Fruit fly (Drosophila melanogaster) whole organism, embryonic: ENCODE results near the gene CG43401.

ENCODE experiments used
- Blimp-1 ChIP-seq: fragments of 200-800 bp; sonication (Bioruptor generic); optimal IDR thresholded peaks from 3 replicates; lab custom pipeline; 2018; ENCODE audit warnings: missing biosample characterization, missing genetic modification characterization, mild to moderate bottlenecking, moderate library complexity, missing genetic modification reagents
- CG10321 ChIP-seq: fragments of 200-800 bp; sonication (Bioruptor generic); IDR thresholded peaks from 2 replicates; pipeline ENCODE4 v1.3.6; 2022; ENCODE audit warnings: missing biosample characterization, missing genetic modification characterization
- CG11723 ChIP-seq: fragments of 200-800 bp; sonication (Bioruptor generic); optimal IDR thresholded peaks from 2 replicates; lab custom pipeline; 2017; ENCODE audit warnings: missing biosample characterization, mild to moderate bottlenecking, missing genetic modification characterization
- CG12391 ChIP-seq: fragments of 200-800 bp; sonication (Bioruptor generic); optimal IDR thresholded peaks from 3 replicates; lab custom pipeline; 2018; ENCODE audit warnings: missing biosample characterization, mild to moderate bottlenecking, missing genetic modification characterization, moderate library complexity
- CG13424 ChIP-seq: fragments of 200-800 bp; sonication (Bioruptor generic); optimal IDR thresholded peaks from 2 replicates; lab custom pipeline; 2019; ENCODE audit warnings: missing biosample characterization, mild to moderate bottlenecking, missing genetic modification characterization, moderate library complexity
- CG15011 ChIP-seq: fragments of 200-800 bp; sonication (Bioruptor generic); optimal IDR thresholded peaks from 3 replicates; lab custom pipeline; 2018; ENCODE audit warnings: missing biosample characterization, mild to moderate bottlenecking, missing genetic modification characterization
- CG16779 ChIP-seq: fragments of 200-800 bp; sonication (Bioruptor generic); IDR thresholded peaks from 2 replicates; pipeline ENCODE4 v1.3.6; 2022; ENCODE audit warnings: missing biosample characterization, missing genetic modification characterization
- CG17829 ChIP-seq: fragments of 200-800 bp; optimal IDR thresholded peaks from 2 replicates; lab custom pipeline; 2019; ENCODE audit warnings: missing biosample characterization, mild to moderate bottlenecking, missing genetic modification characterization, moderate library complexity
- CG18599 ChIP-seq: fragments of 200-800 bp; sonication (Bioruptor generic); optimal IDR thresholded peaks from 3 replicates; lab custom pipeline; 2017; ENCODE audit warnings: missing biosample characterization, missing genetic modification characterization, mild to moderate bottlenecking, moderate library complexity, missing genetic modification reagents
- CG33213 ChIP-seq: fragments of 200-800 bp; sonication (Bioruptor generic); optimal IDR thresholded peaks from 3 replicates; lab custom pipeline; 2016; ENCODE audit warnings: missing biosample characterization, missing genetic modification characterization
- CG3847 ChIP-seq: fragments of 200-800 bp; sonication (Bioruptor generic); IDR thresholded peaks from 2 replicates; pipeline ENCODE4 v1.3.6; 2022; ENCODE audit warnings: missing biosample characterization, missing genetic modification characterization
- CG6175 ChIP-seq: fragments of 200-800 bp; sonication (Bioruptor generic); IDR thresholded peaks from 3 replicates; pipeline ENCODE4 v1.3.6; 2022; ENCODE audit warnings: missing biosample characterization, missing genetic modification characterization
- CG6813 ChIP-seq: fragments of 200-800 bp; sonication (Bioruptor generic); optimal IDR thresholded peaks from 2 replicates; lab custom pipeline; 2017; ENCODE audit warnings: missing biosample characterization, missing genetic modification characterization, mild to moderate bottlenecking, moderate library complexity, missing genetic modification reagents
- CG8281 ChIP-seq: fragments of 200-800 bp; sonication (Bioruptor generic); optimal IDR thresholded peaks from 2 replicates; lab custom pipeline; 2018; ENCODE audit warnings: missing biosample characterization, mild to moderate bottlenecking, missing genetic modification characterization, moderate library complexity
- CG8290 ChIP-seq, 3 experiments: fragments of 200-800 bp; sonication (Bioruptor generic); optimal IDR thresholded peaks; 2 replicates each; lab custom pipeline; 2016 to 2019; ENCODE audit warnings: missing biosample characterization in 3 of 3, missing genetic modification characterization in 3 of 3, mild to moderate bottlenecking in 2 of 3, moderate library complexity in 1 of 3
- CG8944 ChIP-seq: fragments of 200-800 bp; sonication (Bioruptor generic); optimal IDR thresholded peaks from 3 replicates; lab custom pipeline; 2016; ENCODE audit warnings: missing biosample characterization, missing genetic modification characterization
- CG9797 ChIP-seq: fragments of 200-800 bp; sonication (Bioruptor generic); optimal IDR thresholded peaks from 3 replicates; lab custom pipeline; 2018; ENCODE audit warnings: missing biosample characterization, mild to moderate bottlenecking, missing genetic modification characterization
- CG9876 ChIP-seq: fragments of 200-800 bp; sonication (Bioruptor generic); optimal IDR thresholded peaks from 2 replicates; lab custom pipeline; 2016; ENCODE audit warnings: missing biosample characterization, missing genetic modification characterization
- Dfd ChIP-seq, 2 experiments: fragments of >200 bp; optimal IDR thresholded peaks; 2 replicates each; lab custom pipeline; 2017; ENCODE audit warnings: missing biosample characterization in 2 of 2, missing genetic modification characterization in 2 of 2
- Dref ChIP-seq: fragments of 200-800 bp; sonication (Bioruptor generic); IDR thresholded peaks from 2 replicates; pipeline ENCODE4 v1.3.6; 2022; ENCODE audit warnings: missing biosample characterization, missing genetic modification characterization
- Ets97D ChIP-seq: fragments of 200-800 bp; sonication (Bioruptor generic); optimal IDR thresholded peaks from 3 replicates; lab custom pipeline; 2016; ENCODE audit warnings: missing biosample characterization, missing genetic modification characterization
- GATAe ChIP-seq: fragments of 200-800 bp; sonication (Bioruptor generic); conservative IDR thresholded peaks from 2 replicates; pipeline ENCODE4 v1.3.6; 2022; ENCODE audit warnings: missing biosample characterization, missing genetic modification characterization
- H15 ChIP-seq: fragments of 200-800 bp; sonication (Bioruptor generic); IDR thresholded peaks from 3 replicates; pipeline ENCODE4 v1.3.6; 2022; ENCODE audit warnings: missing biosample characterization, missing genetic modification characterization
- HmgZ ChIP-seq: fragments of 200-800 bp; sonication (Bioruptor generic); optimal IDR thresholded peaks from 2 replicates; lab custom pipeline; 2018; ENCODE audit warnings: missing biosample characterization, mild to moderate bottlenecking, missing genetic modification characterization
- Hr39 ChIP-seq: fragments of >200 bp; optimal IDR thresholded peaks from 2 replicates; lab custom pipeline; 2017
- Hsf ChIP-seq: fragments of 200-800 bp; sonication (Bioruptor generic); optimal IDR thresholded peaks from 3 replicates; lab custom pipeline; 2016; ENCODE audit warnings: missing biosample characterization, missing genetic modification characterization
- Mrtf ChIP-seq: fragments of 200-800 bp; sonication (Bioruptor generic); IDR thresholded peaks from 3 replicates; pipeline ENCODE4 v1.3.6; 2022; ENCODE audit warnings: missing biosample characterization, missing genetic modification characterization
- NC2α ChIP-seq: fragments of 200-800 bp; sonication (Bioruptor generic); optimal IDR thresholded peaks from 2 replicates; lab custom pipeline; 2016; ENCODE audit warnings: missing biosample characterization, missing genetic modification characterization
- Opbp ChIP-seq: fragments of 200-800 bp; sonication (Bioruptor generic); IDR thresholded peaks from 3 replicates; pipeline ENCODE4 v1.3.6; 2022; ENCODE audit warnings: missing biosample characterization, missing genetic modification characterization; ENCODE audit not compliant: partially characterized antibody
- Scr ChIP-seq: fragments of 200-800 bp; sonication (Bioruptor generic); IDR thresholded peaks from 2 replicates; pipeline ENCODE4 v1.3.6; 2022; ENCODE audit warnings: missing biosample characterization, missing genetic modification characterization; ENCODE audit not compliant: partially characterized antibody
- ap ChIP-seq: fragments of 200-800 bp; sonication (Bioruptor generic); IDR thresholded peaks from 2 replicates; pipeline ENCODE4 v1.3.6; 2022; ENCODE audit warnings: missing biosample characterization, missing genetic modification characterization
- br ChIP-seq: fragments of >200 bp; optimal IDR thresholded peaks from 2 replicates; lab custom pipeline; 2017
- btn ChIP-seq: fragments of 200-800 bp; sonication (Bioruptor generic); optimal IDR thresholded peaks from 2 replicates; lab custom pipeline; 2016; ENCODE audit warnings: missing biosample characterization, missing genetic modification characterization
- crp ChIP-seq, 2 experiments: fragments of 200-800 bp; sonication (Bioruptor generic); optimal IDR thresholded peaks; 2 replicates in 1 of 2; 3 replicates in 1 of 2; lab custom pipeline; 2017; ENCODE audit warnings: missing biosample characterization in 2 of 2, missing genetic modification characterization in 2 of 2, mild to moderate bottlenecking in 1 of 2, moderate library complexity in 1 of 2
- dpn ChIP-seq, 2 experiments: fragments of 200-800 bp; sonication (Bioruptor generic); optimal IDR thresholded peaks; 3 replicates each; lab custom pipeline; 2016; ENCODE audit warnings: missing biosample characterization in 2 of 2, missing genetic modification characterization in 2 of 2
- emc ChIP-seq: fragments of 200-800 bp; sonication (Bioruptor generic); optimal IDR thresholded peaks from 2 replicates; lab custom pipeline; 2016; ENCODE audit warnings: missing biosample characterization, missing genetic modification characterization
- fd3F ChIP-seq: fragments of 200-800 bp; sonication (Bioruptor generic); optimal IDR thresholded peaks from 2 replicates; lab custom pipeline; 2018; ENCODE audit warnings: missing biosample characterization, mild to moderate bottlenecking, missing genetic modification characterization, moderate library complexity
- inv ChIP-seq: fragments of 200-800 bp; sonication (Bioruptor generic); IDR thresholded peaks from 2 replicates; pipeline ENCODE4 v1.3.6; 2022; ENCODE audit warnings: missing biosample characterization, missing genetic modification characterization; ENCODE audit not compliant: partially characterized antibody
- kay ChIP-seq: fragments of 200-800 bp; sonication (Bioruptor generic); optimal IDR thresholded peaks from 2 replicates; lab custom pipeline; 2016; ENCODE audit warnings: missing biosample characterization, missing genetic modification characterization
- knrl ChIP-seq: fragments of 200-800 bp; sonication (Bioruptor generic); IDR thresholded peaks from 3 replicates; pipeline ENCODE4 v1.3.6; 2022; ENCODE audit warnings: missing biosample characterization, missing genetic modification characterization; ENCODE audit not compliant: partially characterized antibody
- mirr ChIP-seq: fragments of 200-800 bp; sonication (Bioruptor generic); optimal IDR thresholded peaks from 3 replicates; lab custom pipeline; 2018; ENCODE audit warnings: missing biosample characterization, mild to moderate bottlenecking, missing genetic modification characterization
- mld ChIP-seq: fragments of 200-800 bp; sonication (Bioruptor generic); IDR thresholded peaks from 3 replicates; pipeline ENCODE4 v1.3.6; 2022; ENCODE audit warnings: missing biosample characterization, missing genetic modification characterization; ENCODE audit not compliant: partially characterized antibody
- nerfin-1 ChIP-seq: fragments of 200-800 bp; sonication (Bioruptor generic); optimal IDR thresholded peaks from 3 replicates; lab custom pipeline; 2019; ENCODE audit warnings: missing biosample characterization, mild to moderate bottlenecking, missing genetic modification characterization, moderate library complexity
- peb ChIP-seq: fragments of 200-800 bp; sonication (Bioruptor generic); IDR thresholded peaks from 2 replicates; pipeline ENCODE4 v1.3.6; 2022; ENCODE audit warnings: missing biosample characterization, missing genetic modification characterization
- pho ChIP-seq: fragments of 200-800 bp; sonication (Bioruptor generic); optimal IDR thresholded peaks from 2 replicates; lab custom pipeline; 2016; ENCODE audit warnings: missing biosample characterization, missing genetic modification characterization
- salm ChIP-seq: fragments of 200-800 bp; sonication (Bioruptor generic); optimal IDR thresholded peaks from 2 replicates; lab custom pipeline; 2018; ENCODE audit warnings: missing biosample characterization, mild to moderate bottlenecking, missing genetic modification characterization
- sob ChIP-seq: fragments of 200-800 bp; sonication (Bioruptor generic); IDR thresholded peaks from 2 replicates; pipeline ENCODE4 v1.3.6; 2022; ENCODE audit warnings: missing biosample characterization, missing genetic modification characterization
- stwl ChIP-seq: fragments of 200-800 bp; sonication (Bioruptor generic); optimal IDR thresholded peaks from 3 replicates; lab custom pipeline; 2018; ENCODE audit warnings: missing biosample characterization, mild to moderate bottlenecking, missing genetic modification characterization, moderate library complexity
- yki ChIP-seq: fragments of >200 bp; optimal IDR thresholded peaks from 3 replicates; lab custom pipeline; 2018
- zen ChIP-seq: fragments of 200-800 bp; sonication (Bioruptor generic); optimal IDR thresholded peaks from 3 replicates; lab custom pipeline; 2018; ENCODE audit warnings: missing biosample characterization, mild to moderate bottlenecking, missing genetic modification characterization, moderate library complexity

CG43401 gene

DNA sequence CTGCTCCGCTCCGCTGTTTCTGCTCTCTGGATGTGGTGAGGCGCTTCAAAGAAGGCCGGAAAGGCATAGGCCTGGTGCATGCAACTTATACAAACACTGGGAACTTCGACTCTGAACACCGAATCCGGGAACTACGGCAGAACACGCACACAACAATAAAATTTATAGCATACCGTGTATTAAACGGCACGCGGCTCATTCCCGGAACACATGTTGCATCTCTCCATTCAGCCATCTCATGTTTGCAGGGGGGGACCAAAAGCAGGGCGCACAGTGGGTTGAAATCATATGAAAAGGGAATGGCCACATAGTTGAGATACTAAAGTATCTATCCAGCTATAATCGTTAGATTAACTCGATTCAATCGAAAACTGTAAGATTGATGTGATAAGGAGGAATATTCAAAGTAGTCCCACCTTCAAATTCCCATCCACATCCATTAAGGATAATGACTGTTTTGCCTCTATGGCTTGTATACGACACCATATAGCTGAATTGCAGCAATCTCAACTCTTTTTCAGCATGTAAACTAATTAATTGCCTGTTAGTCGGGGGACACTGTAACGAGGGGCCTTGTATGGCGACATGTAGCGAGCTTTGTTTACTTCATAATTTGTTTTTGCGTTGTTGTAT, 11.6 kb downstream of the CG43401 start (continued):
- TF ChIP-seq CG15011 (GFP tag; lab: Kevin White, UChicago) (peak; percentile 13), kay (GFP tag; lab: Kevin White, UChicago) (peak; percentile 33), CG18599 (peak; percentile 49), pho (no peak), CG6813 (GFP tag; lab: Kevin White, UChicago) (peak; percentile 19), Hsf (GFP tag; lab: Kevin White, UChicago) (peak; percentile 67), CG8290 (GFP tag; optimal IDR thresholded peaks at IDR 0.05; lab: Kevin White, UChicago) (peak; percentile 38), CG8290 (tag; optimal IDR thresholded peaks at IDR 0.05; lab: Kevin White, UChicago) (peak in 1 of 2 experiments; percentile 33), CG16779 (no peak), HmgZ (tag; lab: Kevin White, UChicago) (no peak), mld (no peak), stwl (tag; lab: Kevin White, UChicago) (no peak), Ets97D (GFP tag; lab: Kevin White, UChicago) (no peak), CG9876 (peak; percentile 12), btn (GFP tag; lab: Kevin White, UChicago) (peak; percentile 81), inv (GFP tag; lab: Robert Waterston, UW) (no peak; the same call in 1 of the 2 replicates), nerfin-1 (tag; lab: Kevin White, UChicago) (peak; percentile 65), H15 (GFP tag; lab: Robert Waterston, UW) (peak; percentile 51; the same call in 1 of the 3 replicates), Hr39 (lab: Kevin White, UChicago) (no peak), CG8944 (GFP tag; lab: Kevin White, UChicago) (peak; percentile 55), Dfd (GFP tag; optimal IDR thresholded peaks at IDR 0.05; lab: Kevin White, UChicago) (no peak), zen (no peak), Mrtf (GFP tag; lab: Robert Waterston, UW) (no peak), ap (GFP tag; lab: Robert Waterston, UW) (peak; percentile 41; the same call in 1 of the 2 replicates), CG9797 (GFP tag; lab: Kevin White, UChicago) (no peak), Dref (GFP tag; lab: Robert Waterston, UW) (no peak), Blimp-1 (peak; percentile 75), crp (GFP tag; optimal IDR thresholded peaks at IDR 0.05; lab: Kevin White, UChicago) (no peak), br (lab: Kevin White, UChicago) (no peak), sob (no peak), CG11723 (GFP tag; lab: Kevin White, UChicago) (peak; percentile 63), mirr (no peak), Opbp (GFP tag; lab: Robert Waterston, UW) (no peak), knrl (GFP tag; lab: Robert Waterston, UW) (no peak), dpn (GFP tag; optimal IDR thresholded peaks at IDR 0.05; lab: Kevin White, UChicago) (peak; percentile 34 to 69), Scr (GFP tag; lab: Robert Waterston, UW) (no peak), NC2α (GFP tag; lab: Kevin White, UChicago) (peak; percentile 47), peb (GFP tag; lab: Robert Waterston, UW) (0 out of 2 replicates have a peak, but pooled peaks have one; percentile 10), salm (tag; lab: Kevin White, UChicago) (no peak), fd3F (GFP tag; lab: Kevin White, UChicago) (no peak), CG13424 (tag; lab: Kevin White, UChicago) (peak; percentile 71), CG3847 (GFP tag; lab: Robert Waterston, UW) (no peak), yki (no peak), CG17829 (tag; lab: Kevin White, UChicago) (peak; percentile 77), GATAe (GFP tag; lab: Robert Waterston, UW) (no peak), CG8281 (tag; lab: Kevin White, UChicago) (no peak), emc (GFP tag; lab: Kevin White, UChicago) (no peak), CG12391 (peak; percentile 72), CG6175 (GFP tag; lab: Robert Waterston, UW) (no peak), CG33213 (GFP tag; lab: Kevin White, UChicago) (no peak), CG10321 (GFP tag; lab: Robert Waterston, UW) (no peak)
